Fruit fly (Drosophila melanogaster) whole organism, embryonic: ENCODE results near the gene TfIIS.
A peak's percentile ranks its signal among the peaks of the same experiment; 100 is the strongest.

Experiments used
- ATbp ChIP-seq: fragments of 200-800 bp; sonication (Bioruptor generic); optimal IDR thresholded peaks from 2 replicates; lab custom pipeline; 2017; ENCODE audit warnings: missing biosample characterization, mild to moderate bottlenecking, missing genetic modification characterization, missing genetic modification reagents
- Aef1 ChIP-seq: fragments of 200-800 bp; sonication (Bioruptor generic); IDR thresholded peaks from 3 replicates; pipeline ENCODE4 v1.3.6; 2022; ENCODE audit warnings: missing biosample characterization, missing genetic modification characterization
- CG10543 ChIP-seq: fragments of 200-800 bp; sonication (Bioruptor generic); optimal IDR thresholded peaks from 3 replicates; lab custom pipeline; 2017; ENCODE audit warnings: missing biosample characterization, mild to moderate bottlenecking, missing genetic modification characterization, moderate library complexity
- CG10565 ChIP-seq: fragments of 200-800 bp; sonication (Bioruptor generic); optimal IDR thresholded peaks from 3 replicates; lab custom pipeline; 2016; ENCODE audit warnings: missing biosample characterization, mild to moderate bottlenecking, missing genetic modification characterization
- CG10654 ChIP-seq: fragments of 200-800 bp; sonication (Bioruptor generic); optimal IDR thresholded peaks from 2 replicates; lab custom pipeline; 2016; ENCODE audit warnings: missing biosample characterization, missing genetic modification characterization
- CG11504 ChIP-seq: fragments of 200-800 bp; sonication (Bioruptor generic); optimal IDR thresholded peaks from 3 replicates; lab custom pipeline; 2019; ENCODE audit warnings: missing biosample characterization, mild to moderate bottlenecking, missing genetic modification characterization, moderate library complexity
- CG11696 ChIP-seq: fragments of 200-800 bp; sonication (Bioruptor generic); IDR thresholded peaks from 2 replicates; pipeline ENCODE4 v1.3.6; 2022; ENCODE audit warnings: missing biosample characterization, missing genetic modification characterization
- CG11723 ChIP-seq: fragments of 200-800 bp; sonication (Bioruptor generic); optimal IDR thresholded peaks from 2 replicates; lab custom pipeline; 2017; ENCODE audit warnings: missing biosample characterization, mild to moderate bottlenecking, missing genetic modification characterization
- CG12942 ChIP-seq: fragments of 200-800 bp; sonication (Bioruptor generic); optimal IDR thresholded peaks from 3 replicates; lab custom pipeline; 2016; ENCODE audit warnings: missing biosample characterization, missing genetic modification characterization
- CG13624 ChIP-seq: fragments of 200-800 bp; sonication (Bioruptor generic); optimal IDR thresholded peaks from 2 replicates; lab custom pipeline; 2016; ENCODE audit warnings: missing biosample characterization, missing genetic modification characterization
- CG15514 ChIP-seq: fragments of 200-800 bp; sonication (Bioruptor generic); optimal IDR thresholded peaks from 3 replicates; lab custom pipeline; 2017; ENCODE audit warnings: missing biosample characterization, missing genetic modification characterization, mild to moderate bottlenecking, moderate library complexity, missing genetic modification reagents
- CG17186 ChIP-seq: fragments of 200-800 bp; sonication (Bioruptor generic); optimal IDR thresholded peaks from 3 replicates; lab custom pipeline; 2017; ENCODE audit warnings: missing biosample characterization, missing genetic modification reagents, missing genetic modification characterization
- CG17361 ChIP-seq: fragments of 200-800 bp; sonication (Bioruptor generic); IDR thresholded peaks from 3 replicates; pipeline ENCODE4 v1.3.6; 2022; ENCODE audit warnings: missing biosample characterization, missing genetic modification characterization
- CG17829 ChIP-seq: fragments of 200-800 bp; optimal IDR thresholded peaks from 2 replicates; lab custom pipeline; 2019; ENCODE audit warnings: missing biosample characterization, mild to moderate bottlenecking, missing genetic modification characterization, moderate library complexity
- CG18764 ChIP-seq: fragments of 200-800 bp; sonication (Bioruptor generic); optimal IDR thresholded peaks from 3 replicates; lab custom pipeline; 2016; ENCODE audit warnings: missing biosample characterization, missing genetic modification characterization
- CG2199 ChIP-seq: fragments of 200-800 bp; sonication (Bioruptor generic); IDR thresholded peaks from 3 replicates; pipeline ENCODE4 v1.3.6; 2022; ENCODE audit warnings: missing biosample characterization, missing genetic modification characterization
- CG3838 ChIP-seq: fragments of 200-800 bp; sonication (Bioruptor generic); optimal IDR thresholded peaks from 3 replicates; lab custom pipeline; 2016; ENCODE audit warnings: missing biosample characterization, missing genetic modification characterization
- CG4328 ChIP-seq: fragments of 200-800 bp; sonication (Bioruptor generic); optimal IDR thresholded peaks from 3 replicates; lab custom pipeline; 2017; ENCODE audit warnings: missing biosample characterization, missing genetic modification reagents, missing genetic modification characterization
- CG5953 ChIP-seq: fragments of 200-800 bp; sonication (Bioruptor generic); IDR thresholded peaks from 2 replicates; pipeline ENCODE4 v1.3.6; 2022; ENCODE audit warnings: missing biosample characterization, missing genetic modification characterization
- CG6854 ChIP-seq: fragments of 200-800 bp; sonication (Bioruptor generic); optimal IDR thresholded peaks from 3 replicates; lab custom pipeline; 2017; ENCODE audit warnings: missing biosample characterization, mild to moderate bottlenecking, missing genetic modification characterization
- CG7357 ChIP-seq: fragments of 200-800 bp; sonication (Bioruptor generic); IDR thresholded peaks from 3 replicates; pipeline ENCODE4 v1.3.6; 2022; ENCODE audit warnings: missing biosample characterization, missing genetic modification characterization
- CG8924 ChIP-seq: fragments of 200-800 bp; optimal IDR thresholded peaks from 3 replicates; lab custom pipeline; 2019; ENCODE audit warnings: missing biosample characterization, mild to moderate bottlenecking, missing genetic modification characterization, moderate library complexity
- CG9609 ChIP-seq: fragments of 200-800 bp; sonication (Bioruptor generic); optimal IDR thresholded peaks from 3 replicates; lab custom pipeline; 2016; ENCODE audit warnings: missing biosample characterization, missing genetic modification characterization
- CHES-1-like ChIP-seq: fragments of 200-800 bp; sonication (Bioruptor generic); optimal IDR thresholded peaks from 2 replicates; lab custom pipeline; 2016; ENCODE audit warnings: missing biosample characterization, missing genetic modification characterization
- CrebB ChIP-seq: fragments of 200-800 bp; sonication (Bioruptor generic); optimal IDR thresholded peaks from 3 replicates; lab custom pipeline; 2018; ENCODE audit warnings: missing biosample characterization, mild to moderate bottlenecking, missing genetic modification characterization
- Dbx ChIP-seq: fragments of 200-800 bp; sonication (Bioruptor generic); IDR thresholded peaks from 3 replicates; pipeline ENCODE4 v1.3.6; 2022; ENCODE audit warnings: missing biosample characterization, missing genetic modification characterization
- Dfd ChIP-seq, 2 experiments: fragments of >200 bp; optimal IDR thresholded peaks; 2 replicates each; lab custom pipeline; 2017; ENCODE audit warnings: missing biosample characterization in 2 of 2, missing genetic modification characterization in 2 of 2
- E2f2 ChIP-seq: fragments of 200-800 bp; sonication (Bioruptor generic); IDR thresholded peaks from 2 replicates; pipeline ENCODE4 v1.3.6; 2022; ENCODE audit warnings: missing biosample characterization, missing genetic modification characterization
- ERR ChIP-seq: fragments of 200-800 bp; sonication (Bioruptor generic); optimal IDR thresholded peaks from 2 replicates; lab custom pipeline; 2016; ENCODE audit warnings: missing biosample characterization, missing genetic modification characterization
- Fer1 ChIP-seq: fragments of 200-800 bp; sonication (Bioruptor generic); optimal IDR thresholded peaks from 2 replicates; lab custom pipeline; 2017; ENCODE audit warnings: missing biosample characterization, mild to moderate bottlenecking, missing genetic modification characterization
- HLH4C ChIP-seq: fragments of 200-800 bp; sonication (Bioruptor generic); IDR thresholded peaks from 3 replicates; pipeline ENCODE4 v1.3.6; 2022; ENCODE audit warnings: missing biosample characterization, missing genetic modification characterization; ENCODE audit not compliant: partially characterized antibody
- Lhr ChIP-seq: fragments of 200-800 bp; sonication (Bioruptor generic); optimal IDR thresholded peaks from 3 replicates; lab custom pipeline; 2017; ENCODE audit warnings: mild to moderate bottlenecking, missing biosample characterization, missing genetic modification reagents, missing genetic modification characterization
- NC2α ChIP-seq: fragments of 200-800 bp; sonication (Bioruptor generic); optimal IDR thresholded peaks from 2 replicates; lab custom pipeline; 2016; ENCODE audit warnings: missing biosample characterization, missing genetic modification characterization
- Pdp1 ChIP-seq, 2 experiments: fragments of 200-800 bp; sonication (Bioruptor generic); optimal IDR thresholded peaks; 3 replicates each; lab custom pipeline; 2016; ENCODE audit warnings: missing biosample characterization in 2 of 2, missing genetic modification characterization in 2 of 2, mild to moderate bottlenecking in 1 of 2, moderate library complexity in 1 of 2
- Xbp1 ChIP-seq: fragments of 200-800 bp; sonication (Bioruptor generic); optimal IDR thresholded peaks from 3 replicates; lab custom pipeline; 2016; ENCODE audit warnings: missing biosample characterization, mild to moderate bottlenecking, missing genetic modification characterization
- YL-1 ChIP-seq: fragments of 200-800 bp; sonication (Bioruptor generic); optimal IDR thresholded peaks from 3 replicates; lab custom pipeline; 2017; ENCODE audit warnings: missing biosample characterization, mild to moderate bottlenecking, missing genetic modification characterization
- bcd ChIP-seq: fragments of 200-800 bp; sonication (Bioruptor generic); optimal IDR thresholded peaks from 2 replicates; lab custom pipeline; 2017; ENCODE audit warnings: missing biosample characterization, mild to moderate bottlenecking, missing genetic modification characterization
- cg ChIP-seq: fragments of 200-800 bp; sonication (Bioruptor generic); optimal IDR thresholded peaks from 3 replicates; lab custom pipeline; 2019; ENCODE audit warnings: missing biosample characterization, mild to moderate bottlenecking, missing genetic modification characterization, moderate library complexity
- ci ChIP-seq: fragments of 200-800 bp; sonication (Bioruptor generic); IDR thresholded peaks from 3 replicates; pipeline ENCODE4 v1.3.6; 2022; ENCODE audit warnings: missing biosample characterization, missing genetic modification characterization
- corto ChIP-seq: fragments of 200-800 bp; sonication (Bioruptor generic); optimal IDR thresholded peaks from 2 replicates; lab custom pipeline; 2016; ENCODE audit warnings: missing biosample characterization, mild to moderate bottlenecking, missing genetic modification characterization, moderate library complexity
- cwo ChIP-seq: fragments of 200-800 bp; sonication (Bioruptor generic); optimal IDR thresholded peaks from 3 replicates; lab custom pipeline; 2017; ENCODE audit warnings: missing biosample characterization, missing genetic modification characterization, mild to moderate bottlenecking, moderate library complexity, missing genetic modification reagents
- disco-r ChIP-seq: fragments of 200-800 bp; sonication (Bioruptor generic); optimal IDR thresholded peaks from 2 replicates; lab custom pipeline; 2016; ENCODE audit warnings: missing biosample characterization, missing genetic modification characterization
- gfzf ChIP-seq: fragments of 200-800 bp; sonication (Bioruptor generic); optimal IDR thresholded peaks from 2 replicates; lab custom pipeline; 2016; ENCODE audit warnings: missing biosample characterization, mild to moderate bottlenecking, missing genetic modification characterization, moderate library complexity
- gro ChIP-seq: fragments of 200-800 bp; sonication (Bioruptor generic); optimal IDR thresholded peaks from 2 replicates; lab custom pipeline; 2016; ENCODE audit warnings: missing biosample characterization, missing genetic modification characterization
- lola ChIP-seq, 3 experiments: fragments of >200 bp in 2 of 3; fragments of 200-800 bp in 1 of 3; sonication (Bioruptor generic) in 1 of 3; optimal IDR thresholded peaks; 2 replicates each; lab custom pipeline; 2017 to 2019; ENCODE audit warnings: missing biosample characterization in 3 of 3, missing genetic modification characterization in 3 of 3, mild to moderate bottlenecking in 1 of 3, moderate library complexity in 1 of 3
- odd ChIP-seq: fragments of 200-800 bp; sonication (Bioruptor generic); optimal IDR thresholded peaks from 2 replicates; lab custom pipeline; 2017; ENCODE audit warnings: missing biosample characterization, mild to moderate bottlenecking, missing genetic modification characterization
- pan ChIP-seq, 4 experiments: fragments of >200 bp in 3 of 4; fragments of 200-800 bp in 1 of 4; sonication (Bioruptor generic) in 1 of 4; optimal IDR thresholded peaks in 3 of 4; IDR thresholded peaks in 1 of 4; 2 replicates each; pipeline versions ENCODE4 v1.3.6 to Lab custom; 2017 to 2022; ENCODE audit warnings: missing biosample characterization in 2 of 4, missing genetic modification characterization in 2 of 4, mixed read lengths in 1 of 4
- salm ChIP-seq: fragments of 200-800 bp; sonication (Bioruptor generic); optimal IDR thresholded peaks from 2 replicates; lab custom pipeline; 2018; ENCODE audit warnings: missing biosample characterization, mild to moderate bottlenecking, missing genetic modification characterization
- tup ChIP-seq: fragments of 200-800 bp; sonication (Bioruptor generic); optimal IDR thresholded peaks from 2 replicates; lab custom pipeline; 2016; ENCODE audit warnings: missing biosample characterization, mild to moderate bottlenecking, missing genetic modification characterization, moderate library complexity
- unc-4 ChIP-seq: fragments of 200-800 bp; sonication (Bioruptor generic); IDR thresholded peaks from 2 replicates; pipeline ENCODE4 v1.3.6; 2022; ENCODE audit warnings: missing biosample characterization, missing genetic modification characterization; ENCODE audit not compliant: partially characterized antibody

TfIIS gene

dm6 chr2L:15060580-15061005, at the start of gene TfIIS:
Gene TfIIS (minus strand): TSS chr2L:15060757.
- TF ChIP-seq lola (GFP tag; optimal IDR thresholded peaks at IDR 0.05; lab: Kevin White, UChicago), result no peak
- TF ChIP-seq cwo (GFP tag; lab: Kevin White, UChicago), result no peak
- no peak for TF ChIP-seq Dfd (GFP tag; optimal IDR thresholded peaks at IDR 0.05; lab: Kevin White, UChicago)
- no peak for TF ChIP-seq CG11696 (GFP tag; lab: Robert Waterston, UW)
- no peak for TF ChIP-seq CG9609 (GFP tag; lab: Kevin White, UChicago)
- TF ChIP-seq pan (optimal IDR thresholded peaks at IDR 0.05; lab: Kevin White, UChicago), result no peak
- no peak for TF ChIP-seq pan (GFP tag; optimal IDR thresholded peaks at IDR 0.05 in 1 of 2, IDR thresholded peaks at IDR 0.05 in 1 of 2)
- TF ChIP-seq CHES-1-like (GFP tag; lab: Kevin White, UChicago), result peak; percentile 51
- no peak for TF ChIP-seq disco-r
- TF ChIP-seq CG15514 (GFP tag; lab: Kevin White, UChicago), result peak; percentile 61
- no peak for TF ChIP-seq CG18764 (GFP tag; lab: Kevin White, UChicago)
- no peak for TF ChIP-seq Xbp1 (GFP tag; lab: Kevin White, UChicago)
- no peak for TF ChIP-seq NC2α (GFP tag; lab: Kevin White, UChicago)
- TF ChIP-seq CG11723 (GFP tag; lab: Kevin White, UChicago), result no peak
- peak; percentile 99 for TF ChIP-seq gfzf
- TF ChIP-seq CG17829 (tag; lab: Kevin White, UChicago), result peak; percentile 16
- no peak for TF ChIP-seq cg (GFP tag; lab: Kevin White, UChicago)
- no peak for TF ChIP-seq tup (GFP tag; lab: Kevin White, UChicago)
- TF ChIP-seq salm (tag; lab: Kevin White, UChicago), result no peak
- TF ChIP-seq corto (GFP tag; lab: Kevin White, UChicago), result no peak
- TF ChIP-seq CG2199 (GFP tag; lab: Robert Waterston, UW), result peak; percentile 55; the same call in 1 of the 3 replicates
- TF ChIP-seq E2f2 (GFP tag; lab: Robert Waterston, UW), result peak; percentile 83
- TF ChIP-seq ATbp, result no peak
- TF ChIP-seq CG3838 (GFP tag; lab: Kevin White, UChicago), result no peak
- TF ChIP-seq CG10565 (GFP tag; lab: Kevin White, UChicago), result no peak
- TF ChIP-seq ci (GFP tag; lab: Robert Waterston, UW), result peak; percentile 57; the same call in 1 of the 3 replicates
- TF ChIP-seq Aef1 (GFP tag; lab: Robert Waterston, UW), result no peak
- TF ChIP-seq CG7357 (GFP tag; lab: Robert Waterston, UW), result no peak
- TF ChIP-seq gro, result peak; percentile 32
- TF ChIP-seq bcd (GFP tag; lab: Kevin White, UChicago), result no peak
- peak; percentile 3 for TF ChIP-seq ERR (GFP tag; lab: Kevin White, UChicago)
- no peak for TF ChIP-seq HLH4C (GFP tag; lab: Robert Waterston, UW)
- TF ChIP-seq CG8924, result no peak
- TF ChIP-seq CG4328, result no peak
- TF ChIP-seq CG12942 (GFP tag; lab: Kevin White, UChicago), result no peak
- TF ChIP-seq CG11504, result peak; percentile 49
- no peak for TF ChIP-seq CG10543 (GFP tag; lab: Kevin White, UChicago)
- TF ChIP-seq unc-4 (GFP tag; lab: Robert Waterston, UW), result peak; percentile 45; the same call in 1 of the 2 replicates
- TF ChIP-seq CG17361 (GFP tag; lab: Robert Waterston, UW), result no peak
- TF ChIP-seq CG6854 (GFP tag; lab: Kevin White, UChicago), result no peak
- no peak for TF ChIP-seq CrebB
- no peak for TF ChIP-seq odd (GFP tag; lab: Kevin White, UChicago)
- TF ChIP-seq CG17186, result peak; percentile 40
- TF ChIP-seq Fer1, result no peak
- no peak for TF ChIP-seq CG10654
- peak; percentile 95 for TF ChIP-seq Lhr (GFP tag; lab: Kevin White, UChicago)
- 0 out of 3 replicates have a peak, but pooled peaks have one; percentile 12 for TF ChIP-seq Dbx
- TF ChIP-seq CG13624 (GFP tag; lab: Kevin White, UChicago), result no peak
- peak; percentile 50 for TF ChIP-seq YL-1 (GFP tag; lab: Kevin White, UChicago)
- no peak for TF ChIP-seq CG5953 (GFP tag; lab: Robert Waterston, UW)
- TF ChIP-seq Pdp1 (GFP tag; optimal IDR thresholded peaks at IDR 0.05; lab: Kevin White, UChicago), result peak in 1 of 2 experiments; percentile 49
